Worm (Caenorhabditis elegans): ENCODE results near the gene gcy-36.
A peak's percentile ranks its signal among the peaks of the same experiment; 100 is the strongest.

The gcy-36 gene

ce11 chrX:15492759-15493158, 13.9 kb downstream of the gcy-36 start:
- peak; percentile 42 for TF ChIP-seq ama-1 (optimal IDR thresholded peaks at IDR 0.05)
- peak; percentile 65 for TF ChIP-seq gmeb-1 (tag; optimal IDR thresholded peaks at IDR 0.05)
- no peak for TF ChIP-seq aly-2 (tag; optimal IDR thresholded peaks at IDR 0.05)
- no peak for TF ChIP-seq alr-1 (tag; optimal IDR thresholded peaks at IDR 0.05)
- TF ChIP-seq nhr-12 (tag; optimal IDR thresholded peaks at IDR 0.05) = no peak
- no peak for TF ChIP-seq dmd-4 (tag; optimal IDR thresholded peaks at IDR 0.05)
- TF ChIP-seq lin-39 (tag; optimal IDR thresholded peaks at IDR 0.05) = no peak
- TF ChIP-seq nhr-237 (tag; optimal IDR thresholded peaks at IDR 0.05) = no peak
- no peak for TF ChIP-seq elt-1 (tag; optimal IDR thresholded peaks at IDR 0.05)
- TF ChIP-seq mbf-1 (tag; optimal IDR thresholded peaks at IDR 0.05) = no peak
- TF ChIP-seq ztf-11 (tag; optimal IDR thresholded peaks at IDR 0.05) = no peak
- peak; percentile 7 for TF ChIP-seq lin-11 (tag; optimal IDR thresholded peaks at IDR 0.05)
- TF ChIP-seq ztf-4 (tag; optimal IDR thresholded peaks at IDR 0.05) = peak; percentile 58
- TF ChIP-seq ZK546.5 (tag; optimal IDR thresholded peaks at IDR 0.05) = no peak
- TF ChIP-seq unc-39 (tag; optimal IDR thresholded peaks at IDR 0.05) = no peak
- TF ChIP-seq lsy-2 (tag; optimal IDR thresholded peaks at IDR 0.05) = peak; percentile 54 to 85
- TF ChIP-seq mdl-1 (tag; optimal IDR thresholded peaks at IDR 0.05) = peak in 1 of 2 experiments; percentile 66
- TF ChIP-seq skn-1 (tag; optimal IDR thresholded peaks at IDR 0.05) = no peak
- TF ChIP-seq egl-27 (tag; optimal IDR thresholded peaks at IDR 0.05) = peak; percentile 85
- TF ChIP-seq sma-3 (GFP tag; optimal IDR thresholded peaks at IDR 0.05) = peak; percentile 64
- peak; percentile 80 for TF ChIP-seq F13H6.1 (tag; optimal IDR thresholded peaks at IDR 0.05)
- TF ChIP-seq C34F6.9 (tag; optimal IDR thresholded peaks at IDR 0.05) = peak; percentile 71
- TF ChIP-seq nhr-129 (tag; optimal IDR thresholded peaks at IDR 0.05) = peak; percentile 66
- TF ChIP-seq unc-55 (GFP tag; optimal IDR thresholded peaks at IDR 0.05) = peak; percentile 79
- TF ChIP-seq nhr-10 (tag; optimal IDR thresholded peaks at IDR 0.05) = no peak
- TF ChIP-seq crh-2 (tag; optimal IDR thresholded peaks at IDR 0.05) = peak; percentile 81
- TF ChIP-seq nhr-11 (tag; optimal IDR thresholded peaks at IDR 0.05) = no peak
- TF ChIP-seq zag-1 (tag; optimal IDR thresholded peaks at IDR 0.05) = peak; percentile 34
- peak; percentile 11 for TF ChIP-seq nhr-25 (tag; optimal IDR thresholded peaks at IDR 0.05)
- TF ChIP-seq mab-5 (tag; optimal IDR thresholded peaks at IDR 0.05) = peak; percentile 65
- TF ChIP-seq nhr-77 (tag; optimal IDR thresholded peaks at IDR 0.05) = no peak
- peak; percentile 79 for TF ChIP-seq sem-4 (tag; optimal IDR thresholded peaks at IDR 0.05)
- peak; percentile 61 for TF ChIP-seq fos-1 (tag; optimal IDR thresholded peaks at IDR 0.05)
- no peak for TF ChIP-seq unc-62 (GFP tag; optimal IDR thresholded peaks at IDR 0.05)
- TF ChIP-seq ztf-1 (GFP tag; conservative IDR thresholded peaks at IDR 0.05) = no peak
- TF ChIP-seq peb-1 (tag; optimal IDR thresholded peaks at IDR 0.05) = no peak
- TF ChIP-seq nhr-23 (tag; optimal IDR thresholded peaks at IDR 0.05) = no peak
- TF ChIP-seq elt-3 (tag; optimal IDR thresholded peaks at IDR 0.05) = no peak
- TF ChIP-seq lin-13 (GFP tag; optimal IDR thresholded peaks at IDR 0.05) = peak; percentile 80
- TF ChIP-seq ceh-16 (tag; optimal IDR thresholded peaks at IDR 0.05) = no peak
- TF ChIP-seq Y55F3AM.14 (GFP tag; optimal IDR thresholded peaks at IDR 0.05) = no peak
- TF ChIP-seq sma-9 (GFP tag; optimal IDR thresholded peaks at IDR 0.05) = peak; percentile 84
- TF ChIP-seq sma-9 (tag; optimal IDR thresholded peaks at IDR 0.05) = no peak
- TF ChIP-seq ceh-82 (tag; optimal IDR thresholded peaks at IDR 0.05) = no peak
- TF ChIP-seq blmp-1 (tag; optimal IDR thresholded peaks at IDR 0.05; ENCODE audit: insufficient read depth) = no peak
- TF ChIP-seq nhr-6 (tag; optimal IDR thresholded peaks at IDR 0.05) = no peak
- no peak for TF ChIP-seq R02D3.7 (tag; optimal IDR thresholded peaks at IDR 0.05)
- TF ChIP-seq snpc-4 (tag; optimal IDR thresholded peaks at IDR 0.05) = peak; percentile 76
- peak; percentile 39 for TF ChIP-seq nhr-21 (tag; optimal IDR thresholded peaks at IDR 0.05)

Measured in whole organism, L2 larva.